Worm (Caenorhabditis elegans) whole organism, L3 larva: Measurements from ENCODE around the gene R08C7.4.

Source experiments
- nhr-12 ChIP-seq: fragments of 150-350 bp; optimal IDR thresholded peaks from 2 replicates; lab custom pipeline; 2014; ENCODE audit warnings: missing biosample characterization, missing genetic modification characterization
- nhr-28 ChIP-seq: fragments of 150-350 bp; optimal IDR thresholded peaks from 2 replicates; lab custom pipeline; 2014; ENCODE audit warnings: missing biosample characterization, missing genetic modification characterization
- zag-1 ChIP-seq: fragments of 150-350 bp; optimal IDR thresholded peaks from 2 replicates; lab custom pipeline; 2014; ENCODE audit warnings: missing biosample characterization, missing genetic modification characterization

DNA sequence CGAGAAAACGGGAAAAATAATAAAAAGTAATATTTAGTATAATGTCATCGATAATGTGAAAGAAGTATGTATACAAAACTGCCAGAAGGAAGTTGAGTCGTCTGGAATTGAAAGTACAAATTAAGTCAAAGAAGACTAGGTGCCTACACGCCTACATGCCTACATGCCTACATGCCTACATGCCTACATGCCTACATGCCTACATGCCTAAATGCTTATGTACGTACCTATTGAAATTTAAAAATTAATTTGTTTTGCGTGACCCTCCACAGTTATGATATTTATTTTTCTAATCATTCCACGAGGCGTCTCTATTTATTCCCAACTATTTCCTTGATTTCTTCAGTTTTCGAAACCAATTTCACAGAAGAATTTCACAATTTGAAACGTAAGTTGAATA, 4.9 kb upstream of the R08C7.4 start, which contains the start of the genes str-185 and R08C7.5:
- TF ChIP-seq nhr-12 (tag; lab: Kevin White, UChicago), result no peak
- no peak for TF ChIP-seq nhr-28 (tag; lab: Kevin White, UChicago)
- TF ChIP-seq zag-1 (tag; lab: Kevin White, UChicago), result no peak
